Worm (Caenorhabditis elegans) whole organism, young adult: ENCODE data around the gene dhs-26.

Experiments used
- B0336.3 ChIP-seq: fragments of 200-800 bp; sonication (Bioruptor generic); IDR thresholded peaks from 2 replicates; pipeline ENCODE4 v1.3.6; 2022; ENCODE audit warnings: missing genetic modification characterization, missing compliant biosample characterization
- D2030.7 ChIP-seq: fragments of 200-800 bp; sonication (Bioruptor generic); IDR thresholded peaks from 2 replicates; pipeline ENCODE4 v1.3.6; 2022; ENCODE audit warnings: missing genetic modification reagents, missing genetic modification characterization, missing compliant biosample characterization
- F52B5.7 ChIP-seq: sonication (generic microtip); optimal IDR thresholded peaks from 2 replicates; lab custom pipeline; 2016; ENCODE audit warnings: mild to moderate bottlenecking, missing genetic modification characterization, missing compliant biosample characterization
- F55B11.4 ChIP-seq: sonication (generic microtip); optimal IDR thresholded peaks from 2 replicates; lab custom pipeline; 2016; ENCODE audit warnings: missing compliant biosample characterization, missing genetic modification characterization, borderline replicate concordance; ENCODE audit not compliant: insufficient read depth
- K11D2.4 ChIP-seq: fragments of 200-800 bp; sonication (Bioruptor generic); IDR thresholded peaks from 2 replicates; pipeline ENCODE4 v1.3.6; 2022; ENCODE audit warnings: missing genetic modification reagents, missing genetic modification characterization, missing compliant biosample characterization
- T07F8.4 ChIP-seq: sonication (generic microtip); optimal IDR thresholded peaks from 2 replicates; lab custom pipeline; 2016; ENCODE audit warnings: mild to moderate bottlenecking, missing genetic modification characterization, moderate library complexity, missing compliant biosample characterization
- Y56A3A.18 ChIP-seq: fragments of 200-800 bp; sonication (Bioruptor generic); IDR thresholded peaks from 2 replicates; pipeline ENCODE4 v1.3.6; 2022; ENCODE audit warnings: missing genetic modification reagents, missing genetic modification characterization, missing compliant biosample characterization
- Y67H2A.10 ChIP-seq: fragments of 200-800 bp; sonication (Bioruptor generic); conservative IDR thresholded peaks from 2 replicates; pipeline ENCODE4 v1.3.6; 2022; ENCODE audit warnings: missing genetic modification reagents, missing genetic modification characterization, missing compliant biosample characterization
- Y95B8A.8 ChIP-seq: fragments of 200-800 bp; sonication (Bioruptor generic); IDR thresholded peaks from 2 replicates; pipeline ENCODE4 v1.3.6; 2022; ENCODE audit warnings: missing genetic modification reagents, missing genetic modification characterization, missing compliant biosample characterization
- ZK185.1 ChIP-seq: sonication (generic microtip); optimal IDR thresholded peaks from 2 replicates; lab custom pipeline; 2016; ENCODE audit warnings: mild to moderate bottlenecking, missing genetic modification characterization, missing compliant biosample characterization; ENCODE audit not compliant: poor library complexity, severe bottlenecking
- akir-1 ChIP-seq: fragments of 200-800 bp; sonication (Bioruptor generic); optimal IDR thresholded peaks from 2 replicates; lab custom pipeline; 2018; ENCODE audit warnings: mild to moderate bottlenecking, missing genetic modification characterization, moderate library complexity, missing compliant biosample characterization
- aptf-2 ChIP-seq: fragments of 200-800 bp; sonication (Bioruptor generic); conservative IDR thresholded peaks from 2 replicates; pipeline ENCODE4 v1.3.6; 2022; ENCODE audit warnings: missing genetic modification reagents, missing genetic modification characterization, missing compliant biosample characterization
- aptf-3 ChIP-seq: fragments of 200-800 bp; sonication (Bioruptor generic); IDR thresholded peaks from 2 replicates; pipeline ENCODE4 v1.3.6; 2022; ENCODE audit warnings: missing genetic modification characterization, missing compliant biosample characterization
- atf-7 ChIP-seq: sonication (generic microtip); optimal IDR thresholded peaks from 2 replicates; lab custom pipeline; 2017; ENCODE audit warnings: mild to moderate bottlenecking, missing genetic modification characterization, missing compliant biosample characterization
- bed-1 ChIP-seq: fragments of 200-800 bp; sonication (Bioruptor generic); IDR thresholded peaks from 2 replicates; pipeline ENCODE4 v1.3.6; 2022; ENCODE audit warnings: missing genetic modification reagents, missing genetic modification characterization, missing compliant biosample characterization
- bed-2 ChIP-seq: fragments of 200-800 bp; sonication (Bioruptor generic); IDR thresholded peaks from 2 replicates; pipeline ENCODE4 v1.3.6; 2022; ENCODE audit warnings: missing genetic modification reagents, missing genetic modification characterization, missing compliant biosample characterization
- ceh-91 ChIP-seq: fragments of 200-800 bp; sonication (Bioruptor generic); IDR thresholded peaks from 2 replicates; pipeline ENCODE4 v1.3.6; 2022; ENCODE audit warnings: missing genetic modification reagents, missing genetic modification characterization, missing compliant biosample characterization
- chd-7 ChIP-seq: sonication (generic microtip); optimal IDR thresholded peaks from 2 replicates; lab custom pipeline; 2016; ENCODE audit warnings: mild to moderate bottlenecking, missing genetic modification characterization, moderate library complexity, missing compliant biosample characterization
- die-1 ChIP-seq: sonication (generic microtip); optimal IDR thresholded peaks from 2 replicates; lab custom pipeline; 2016; ENCODE audit warnings: missing genotype, mild to moderate bottlenecking, missing genetic modification characterization, missing compliant biosample characterization
- dox-1 ChIP-seq: fragments of 200-800 bp; sonication (Bioruptor generic); IDR thresholded peaks from 2 replicates; pipeline ENCODE4 v1.3.6; 2022; ENCODE audit warnings: missing genetic modification reagents, missing genetic modification characterization, missing compliant biosample characterization
- efl-1 ChIP-seq: fragments of 150-350 bp; optimal IDR thresholded peaks from 2 replicates; lab custom pipeline; 2014; ENCODE audit warnings: missing biosample characterization, missing genetic modification reagents, missing genetic modification characterization
- egl-44 ChIP-seq: fragments of 200-800 bp; sonication (Bioruptor generic); IDR thresholded peaks from 2 replicates; pipeline ENCODE4 v1.3.6; 2022; ENCODE audit warnings: missing genetic modification reagents, missing genetic modification characterization, missing compliant biosample characterization
- hlh-26 ChIP-seq: fragments of 200-800 bp; sonication (Bioruptor generic); conservative IDR thresholded peaks from 2 replicates; pipeline ENCODE4 v1.3.6; 2022; ENCODE audit warnings: missing genetic modification reagents, missing genetic modification characterization, missing compliant biosample characterization
- hmg-1.2 ChIP-seq: fragments of 200-800 bp; sonication (Bioruptor generic); IDR thresholded peaks from 2 replicates; pipeline ENCODE4 v1.3.6; 2022; ENCODE audit warnings: missing genetic modification reagents, missing genetic modification characterization, missing compliant biosample characterization
- hmg-20 ChIP-seq: fragments of 200-800 bp; sonication (Bioruptor generic); IDR thresholded peaks from 2 replicates; pipeline ENCODE4 v1.3.6; 2022; ENCODE audit warnings: missing genetic modification reagents, missing genetic modification characterization, missing compliant biosample characterization
- hrde-1 ChIP-seq: sonication (generic microtip); optimal IDR thresholded peaks from 2 replicates; lab custom pipeline; 2016; ENCODE audit warnings: missing genetic modification characterization, mild to moderate bottlenecking, missing compliant biosample characterization, moderate library complexity, missing genotype, missing genetic modification reagents, borderline replicate concordance
- lin-26 ChIP-seq: fragments of 200-800 bp; sonication (Bioruptor generic); IDR thresholded peaks from 2 replicates; pipeline ENCODE4 v1.3.6; 2022; ENCODE audit warnings: missing genetic modification reagents, missing genetic modification characterization, missing compliant biosample characterization
- lin-40 ChIP-seq: sonication (generic microtip); optimal IDR thresholded peaks from 2 replicates; lab custom pipeline; 2016; ENCODE audit warnings: missing genetic modification characterization, mild to moderate bottlenecking, missing compliant biosample characterization, missing genotype, missing genetic modification reagents
- lsy-27 ChIP-seq: sonication (generic microtip); optimal IDR thresholded peaks from 2 replicates; lab custom pipeline; 2017; ENCODE audit warnings: missing genetic modification characterization, mild to moderate bottlenecking, missing compliant biosample characterization, antibody characterized with exemption, missing genotype, borderline replicate concordance; ENCODE audit not compliant: insufficient read depth
- madf-10 ChIP-seq: sonication (generic microtip); optimal IDR thresholded peaks from 2 replicates; lab custom pipeline; 2016; ENCODE audit warnings: mild to moderate bottlenecking, missing genetic modification characterization, missing compliant biosample characterization
- madf-8 ChIP-seq: fragments of 200-800 bp; sonication (Bioruptor generic); conservative IDR thresholded peaks from 2 replicates; pipeline ENCODE4 v1.3.6; 2022; ENCODE audit warnings: missing genetic modification reagents, missing genetic modification characterization, missing compliant biosample characterization
- mcd-1 ChIP-seq: fragments of 200-800 bp; sonication (Bioruptor generic); IDR thresholded peaks from 2 replicates; pipeline ENCODE4 v1.3.6; 2022; ENCODE audit warnings: missing genetic modification reagents, missing genetic modification characterization, missing compliant biosample characterization
- nhr-80 ChIP-seq: sonication (generic microtip); optimal IDR thresholded peaks from 2 replicates; lab custom pipeline; 2016; ENCODE audit warnings: missing genetic modification characterization, missing compliant biosample characterization
- pbrm-1 ChIP-seq: fragments of 200-800 bp; sonication (Bioruptor generic); IDR thresholded peaks from 2 replicates; pipeline ENCODE4 v1.3.6; 2022; ENCODE audit warnings: missing genetic modification reagents, missing genetic modification characterization, missing compliant biosample characterization
- pha-4 ChIP-seq: fragments of 150-350 bp; sonication (generic microtip); optimal IDR thresholded peaks from 2 replicates; lab custom pipeline; 2014; ENCODE audit warnings: missing biosample characterization, missing genetic modification reagents, missing genetic modification characterization
- rec-8 ChIP-seq, 2 experiments: sonication (generic microtip); optimal IDR thresholded peaks; 2 replicates each; lab custom pipeline; 2016; ENCODE audit warnings: mild to moderate bottlenecking in 2 of 2, missing genetic modification characterization in 2 of 2, missing genetic modification reagents in 2 of 2, missing genotype in 2 of 2, missing biosample characterization in 1 of 2, missing compliant biosample characterization in 1 of 2, moderate library complexity in 1 of 2
- snpc-1.3 ChIP-seq: sonication (generic microtip); optimal IDR thresholded peaks from 2 replicates; lab custom pipeline; 2017; ENCODE audit warnings: missing genetic modification characterization, mild to moderate bottlenecking, missing compliant biosample characterization, antibody characterized with exemption, moderate library complexity, missing genotype, missing genetic modification reagents; ENCODE audit not compliant: insufficient read depth
- snpc-4 ChIP-seq, 5 experiments: fragments of 150-350 bp in 1 of 5; sonication (generic microtip) in 4 of 5; optimal IDR thresholded peaks; 2 replicates each; lab custom pipeline; 2014 to 2018; ENCODE audit warnings: missing genetic modification characterization in 5 of 5, missing biosample characterization in 3 of 5, antibody characterized with exemption in 2 of 5, mild to moderate bottlenecking in 2 of 5, missing compliant biosample characterization in 2 of 5, missing genotype in 2 of 5, moderate library complexity in 2 of 5, missing genetic modification reagents in 1 of 5
- sptf-2 ChIP-seq: fragments of 200-800 bp; sonication (Bioruptor generic); optimal IDR thresholded peaks from 2 replicates; lab custom pipeline; 2018; ENCODE audit warnings: mild to moderate bottlenecking, missing genetic modification characterization, missing compliant biosample characterization
- tbx-9 ChIP-seq: sonication (generic microtip); optimal IDR thresholded peaks from 2 replicates; lab custom pipeline; 2016; ENCODE audit warnings: borderline replicate concordance, missing genetic modification characterization, inconsistent platforms, missing compliant biosample characterization
- unc-130 ChIP-seq: sonication (generic microtip); optimal IDR thresholded peaks from 2 replicates; lab custom pipeline; 2016; ENCODE audit warnings: missing genetic modification reagents, missing genetic modification characterization, missing compliant biosample characterization
- unc-62 ChIP-seq: fragments of 150-350 bp; optimal IDR thresholded peaks from 2 replicates; lab custom pipeline; 2014; ENCODE audit warnings: missing biosample characterization, missing genetic modification reagents, missing genetic modification characterization
- zim-3 ChIP-seq: sonication (generic microtip); optimal IDR thresholded peaks from 2 replicates; lab custom pipeline; 2017; ENCODE audit warnings: mild to moderate bottlenecking, missing genetic modification characterization, moderate library complexity, missing compliant biosample characterization
- ztf-18 ChIP-seq: sonication (generic microtip); optimal IDR thresholded peaks from 2 replicates; lab custom pipeline; 2016; ENCODE audit warnings: missing genotype, mild to moderate bottlenecking, missing genetic modification characterization, missing compliant biosample characterization
- ztf-3 ChIP-seq: fragments of 200-800 bp; sonication (Bioruptor generic); optimal IDR thresholded peaks from 2 replicates; lab custom pipeline; 2018; ENCODE audit warnings: mild to moderate bottlenecking, missing genetic modification characterization, missing compliant biosample characterization
- ztf-6 ChIP-seq: fragments of 200-800 bp; sonication (Bioruptor generic); IDR thresholded peaks from 2 replicates; pipeline ENCODE4 v1.3.6; 2022; ENCODE audit warnings: missing genetic modification reagents, missing genetic modification characterization, missing compliant biosample characterization

The dhs-26 gene

DNA sequence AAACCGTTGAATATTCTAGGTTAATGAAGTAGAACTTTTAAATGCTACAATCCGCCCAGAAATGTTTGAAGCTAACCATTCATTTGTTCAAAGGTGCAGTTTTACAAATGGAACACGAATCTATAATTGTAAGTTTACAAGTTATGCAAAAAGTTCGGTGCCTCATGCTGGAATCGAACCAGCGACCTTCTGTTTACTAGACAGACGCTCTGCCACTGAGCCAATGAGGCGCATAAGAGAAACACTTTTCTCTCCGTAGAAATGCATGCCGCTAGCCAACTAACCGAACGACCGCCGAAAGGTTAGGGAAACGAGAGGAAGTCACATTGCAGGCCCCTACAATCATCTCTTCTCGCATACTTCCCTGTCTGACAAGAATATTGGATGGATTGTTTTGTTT lies 9.0 kb upstream of the dhs-26 start (continued):
- TF ChIP-seq ceh-91 (GFP tag; lab: Robert Waterston, UW) (no peak), B0336.3 (GFP tag; lab: Robert Waterston, UW) (peak; percentile 55; the same call in 1 of the 2 replicates), aptf-3 (GFP tag; lab: Robert Waterston, UW) (peak; percentile 48; the same call in 1 of the 2 replicates), ztf-6 (0 out of 2 replicates have a peak, but pooled peaks have one; percentile 78), nhr-80 (tag; lab: Kevin White, UChicago) (peak; percentile 23), lin-40 (tag; lab: Kevin White, UChicago) (peak; percentile 74), sptf-2 (GFP tag; lab: Kevin White, UChicago) (no peak), hmg-20 (GFP tag; lab: Robert Waterston, UW) (peak; percentile 85), hrde-1 (tag; lab: Kevin White, UChicago) (no peak), pbrm-1 (GFP tag; lab: Robert Waterston, UW) (peak; percentile 80), bed-1 (GFP tag; lab: Robert Waterston, UW) (0 out of 2 replicates have a peak, but pooled peaks have one; percentile 33), egl-44 (GFP tag; lab: Robert Waterston, UW) (peak; percentile 75), Y56A3A.18 (peak; percentile 72; the same call in 1 of the 2 replicates), bed-2 (no peak), K11D2.4 (GFP tag; lab: Robert Waterston, UW) (peak; percentile 67), Y67H2A.10 (GFP tag; lab: Robert Waterston, UW) (peak; percentile 65), hmg-1.2 (GFP tag; lab: Robert Waterston, UW) (peak; percentile 83), unc-130 (GFP tag; lab: Kevin White, UChicago) (peak; percentile 54), mcd-1 (GFP tag; lab: Robert Waterston, UW) (peak; percentile 60; the same call in 1 of the 2 replicates), ztf-18 (tag; lab: Kevin White, UChicago) (peak; percentile 65), akir-1 (GFP tag; lab: Kevin White, UChicago) (peak; percentile 36), die-1 (tag; lab: Kevin White, UChicago) (peak; percentile 90), tbx-9 (tag; lab: Kevin White, UChicago) (no peak), chd-7 (tag; lab: Kevin White, UChicago) (peak; percentile 78), rec-8 (tag; optimal IDR thresholded peaks at IDR 0.05; lab: Kevin White, UChicago) (peak; percentile 62 to 75), madf-8 (GFP tag; lab: Robert Waterston, UW) (0 out of 2 replicates have a peak, but pooled peaks have one; percentile 5), T07F8.4 (tag; lab: Kevin White, UChicago) (peak; percentile 75), ZK185.1 (peak; percentile 83), dox-1 (GFP tag; lab: Robert Waterston, UW) (peak; percentile 85), madf-10 (tag; lab: Kevin White, UChicago) (peak; percentile 79), aptf-2 (no peak), zim-3 (tag; lab: Kevin White, UChicago) (peak; percentile 46), F52B5.7 (peak; percentile 75), ztf-3 (peak; percentile 52), snpc-4 (GFP tag; optimal IDR thresholded peaks at IDR 0.05; lab: Kevin White, UChicago) (peak; percentile 60), snpc-4 (tag; optimal IDR thresholded peaks at IDR 0.05; lab: Kevin White, UChicago) (peak; percentile 32 to 72 (median 56)), efl-1 (GFP tag; lab: Kevin White, UChicago) (no peak), Y95B8A.8 (peak; percentile 73), snpc-1.3 (tag; lab: Kevin White, UChicago) (peak; percentile 62), unc-62 (GFP tag; lab: Kevin White, UChicago) (no peak), lsy-27 (tag; lab: Kevin White, UChicago) (peak; percentile 63), D2030.7 (GFP tag; lab: Robert Waterston, UW) (peak; percentile 73), F55B11.4 (tag; lab: Kevin White, UChicago) (no peak), hlh-26 (GFP tag; lab: Robert Waterston, UW) (no peak), lin-26 (GFP tag; lab: Robert Waterston, UW) (peak; percentile 93), atf-7 (tag; lab: Kevin White, UChicago) (peak; percentile 44), pha-4 (tag; lab: Kevin White, UChicago) (no peak)
